Worm (Caenorhabditis elegans) whole organism, midembryonic: ENCODE measurements around the gene H19J13.2.
"Not testable (repeated sequence)": the region's sequence is repeated elsewhere in the genome, so short reads cannot be mapped to it uniquely, and the experiment has no call there.

Experiments used
- T22C8.4 ChIP-seq: fragments of 200-800 bp; sonication (Bioruptor generic); IDR thresholded peaks from 2 replicates; pipeline ENCODE4 v1.3.6; 2022; ENCODE audit warnings: missing genetic modification characterization, missing compliant biosample characterization
- cog-1 ChIP-seq: sonication (generic microtip); optimal IDR thresholded peaks from 2 replicates; lab custom pipeline; 2016; ENCODE audit warnings: missing genetic modification characterization, missing compliant biosample characterization
- flt-1 ChIP-seq: fragments of 200-800 bp; sonication (Bioruptor generic); IDR thresholded peaks from 2 replicates; pipeline ENCODE4 v1.3.6; 2022; ENCODE audit warnings: missing genetic modification characterization, missing compliant biosample characterization
- klf-2 ChIP-seq: fragments of 200-800 bp; sonication (Bioruptor generic); conservative IDR thresholded peaks from 2 replicates; pipeline ENCODE4 v1.3.6; 2022; ENCODE audit warnings: missing genetic modification reagents, missing genetic modification characterization, missing compliant biosample characterization
- med-1 ChIP-seq: sonication (generic microtip); optimal IDR thresholded peaks from 2 replicates; lab custom pipeline; 2017; ENCODE audit warnings: missing genetic modification characterization, mild to moderate bottlenecking, missing compliant biosample characterization, antibody characterized with exemption, missing genetic modification reagents; ENCODE audit not compliant: insufficient read depth
- ref-1 ChIP-seq: fragments of 200-800 bp; sonication (Bioruptor generic); conservative IDR thresholded peaks from 2 replicates; pipeline ENCODE4 v1.3.6; 2022; ENCODE audit warnings: missing genetic modification reagents, missing genetic modification characterization, missing compliant biosample characterization
- tab-1 ChIP-seq: fragments of 200-800 bp; sonication (Bioruptor generic); IDR thresholded peaks from 2 replicates; pipeline ENCODE4 v1.3.6; 2022; ENCODE audit warnings: missing genetic modification characterization, missing compliant biosample characterization
- ztf-23 ChIP-seq: fragments of 200-800 bp; sonication (Bioruptor generic); IDR thresholded peaks from 2 replicates; pipeline ENCODE4 v1.3.6; 2022; ENCODE audit warnings: missing genetic modification reagents, missing genetic modification characterization, missing compliant biosample characterization
- ztf-29 ChIP-seq: fragments of 200-800 bp; sonication (Bioruptor generic); IDR thresholded peaks from 2 replicates; pipeline ENCODE4 v1.3.6; 2022; ENCODE audit warnings: missing genetic modification reagents, missing genetic modification characterization, missing compliant biosample characterization

H19J13.2 gene

DNA sequence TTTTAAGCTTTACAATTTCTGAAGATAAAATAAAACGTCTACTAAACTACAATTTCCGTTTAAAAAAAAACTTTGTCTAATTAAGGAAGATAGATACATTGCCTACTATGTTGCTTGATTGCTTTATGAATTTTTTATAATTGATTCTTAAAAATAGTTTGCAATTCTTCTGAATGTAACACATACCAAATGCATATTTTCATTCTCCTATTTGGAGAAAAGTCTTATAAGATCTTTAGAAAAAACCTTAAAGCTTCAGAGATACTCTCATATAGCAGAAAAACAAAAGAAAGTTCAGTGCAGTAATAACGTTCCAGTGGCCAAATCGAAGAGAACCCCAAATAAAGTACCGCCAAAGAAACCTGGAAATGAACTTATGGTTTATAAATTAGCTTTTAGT is 32.8 kb upstream of the H19J13.2 start, which contains the start of gene phf-32:
Gene phf-32, plus strand, starts transcription at position 301 of the 400 bp plus-strand sequence.
- TF ChIP-seq ztf-29 (GFP tag; lab: Robert Waterston, UW) (no peak), flt-1 (GFP tag; lab: Robert Waterston, UW) (no peak)

- no peak for TF ChIP-seq ztf-29 (GFP tag; lab: Robert Waterston, UW)
- no peak for TF ChIP-seq med-1 (GFP tag; lab: Kevin White, UChicago)
- TF ChIP-seq T22C8.4 (GFP tag; lab: Robert Waterston, UW), result no peak
- no peak for TF ChIP-seq ref-1 (GFP tag; lab: Robert Waterston, UW)
- no peak for TF ChIP-seq flt-1 (GFP tag; lab: Robert Waterston, UW)
- no peak for TF ChIP-seq tab-1
- TF ChIP-seq klf-2 (GFP tag; lab: Robert Waterston, UW), result no peak
- TF ChIP-seq cog-1, result no peak
- TF ChIP-seq ztf-23, result no peak
Observed at ce11 chrX:12304231-12304630, 30.5 kb upstream of the H19J13.2 start.

- TF ChIP-seq ref-1 (GFP tag; lab: Robert Waterston, UW); cog-1; ztf-23: not testable (repeated sequence)
Observed at ce11 chrX:12302755-12303154, 29.0 kb upstream of the H19J13.2 start, which contains the start of gene dot-1.3. Gene dot-1.3 (minus strand): TSS chrX:12302855.

ce11 chrX:12299834-12300233 is 26.1 kb upstream of the H19J13.2 start, which contains the start of gene W06D11.5:
Gene W06D11.5 (plus strand): TSS chrX:12300134.
- TF ChIP-seq ztf-23 (no peak), klf-2 (GFP tag; lab: Robert Waterston, UW) (no peak), med-1 (GFP tag; lab: Kevin White, UChicago) (no peak), cog-1 (no peak), ref-1 (GFP tag; lab: Robert Waterston, UW) (no peak), flt-1 (GFP tag; lab: Robert Waterston, UW) (no peak), ztf-29 (GFP tag; lab: Robert Waterston, UW) (no peak), T22C8.4 (GFP tag; lab: Robert Waterston, UW) (no peak), tab-1 (no peak)

DNA sequence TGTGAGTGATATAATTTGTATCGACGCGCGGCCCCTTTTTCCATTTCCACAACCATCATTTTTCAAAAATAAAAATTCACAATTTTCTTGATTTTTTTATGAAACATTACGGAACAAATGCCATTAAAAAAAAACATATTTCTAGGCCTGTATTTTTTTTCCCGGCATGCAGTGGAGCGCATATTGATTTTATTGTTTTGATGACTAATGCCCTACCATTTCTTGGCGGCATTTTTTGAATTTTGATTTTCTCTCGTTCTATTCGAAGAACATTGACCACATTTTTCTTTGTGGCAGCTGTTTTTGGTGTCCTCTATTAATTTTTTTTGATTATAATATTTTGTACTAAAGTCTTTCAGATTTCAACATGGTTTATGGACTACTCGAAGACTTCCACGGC is 24.6 kb upstream of the H19J13.2 start, which contains the start of gene W06D11.3:
Gene W06D11.3, plus strand, starts transcription at position 360 of the 400 bp plus-strand sequence.
- TF ChIP-seq T22C8.4 (GFP tag; lab: Robert Waterston, UW) (no peak), med-1 (GFP tag; lab: Kevin White, UChicago) (no peak), klf-2 (GFP tag; lab: Robert Waterston, UW) (no peak), flt-1 (GFP tag; lab: Robert Waterston, UW) (no peak)

DNA sequence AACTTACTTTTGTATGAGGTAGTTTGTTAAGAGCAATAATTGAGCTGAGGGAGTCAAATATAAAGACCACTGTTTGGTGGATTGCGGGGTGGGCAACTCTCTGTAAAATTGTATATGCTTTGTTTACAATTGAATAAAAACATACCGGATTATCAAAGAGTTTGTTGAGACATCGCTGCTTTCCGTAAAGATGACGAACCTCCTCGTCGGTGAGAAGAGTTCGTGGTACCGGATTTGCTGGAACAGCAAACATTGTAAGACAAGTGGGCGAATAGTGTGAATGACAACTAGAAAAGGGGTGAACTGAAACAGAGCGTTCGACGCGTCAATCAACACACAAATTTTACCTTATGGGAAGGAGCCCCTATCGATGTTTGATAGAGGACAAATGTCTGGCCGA is 22.6 kb upstream of the H19J13.2 start, which contains the start of gene W06D11.2:
Gene W06D11.2, minus strand, starts transcription at position 339 of the 400 bp plus-strand sequence.
- no peak for TF ChIP-seq klf-2 (GFP tag; lab: Robert Waterston, UW)
- TF ChIP-seq flt-1 (GFP tag; lab: Robert Waterston, UW), result no peak
- TF ChIP-seq ztf-29 (GFP tag; lab: Robert Waterston, UW), result no peak
- no peak for TF ChIP-seq tab-1
- TF ChIP-seq cog-1, result no peak
- no peak for TF ChIP-seq ref-1 (GFP tag; lab: Robert Waterston, UW)
- TF ChIP-seq med-1 (GFP tag; lab: Kevin White, UChicago), result no peak
- TF ChIP-seq ztf-23, result no peak
- no peak for TF ChIP-seq T22C8.4 (GFP tag; lab: Robert Waterston, UW)

ce11 chrX:12294263-12294662 is 20.5 kb upstream of the H19J13.2 start, which contains the start of gene W06D11.1:
Gene W06D11.1 (plus strand): TSS chrX:12294563.
- TF ChIP-seq med-1 (GFP tag; lab: Kevin White, UChicago) (no peak), cog-1 (no peak), flt-1 (GFP tag; lab: Robert Waterston, UW) (no peak)

ce11 chrX:12290539-12290938 is 16.8 kb upstream of the H19J13.2 start, which contains the start of gene C04B4.4:
Gene C04B4.4 (plus strand): TSS chrX:12290839.
- TF ChIP-seq T22C8.4 (GFP tag; lab: Robert Waterston, UW) (no peak), tab-1 (no peak), klf-2 (GFP tag; lab: Robert Waterston, UW) (no peak), flt-1 (GFP tag; lab: Robert Waterston, UW) (no peak), ztf-23 (no peak), ztf-29 (GFP tag; lab: Robert Waterston, UW) (no peak), ref-1 (GFP tag; lab: Robert Waterston, UW) (no peak), cog-1 (no peak), med-1 (GFP tag; lab: Kevin White, UChicago) (no peak)

- TF ChIP-seq klf-2 (GFP tag; lab: Robert Waterston, UW) (no peak), ztf-29 (GFP tag; lab: Robert Waterston, UW) (no peak), med-1 (GFP tag; lab: Kevin White, UChicago) (no peak), T22C8.4 (GFP tag; lab: Robert Waterston, UW) (no peak), flt-1 (GFP tag; lab: Robert Waterston, UW) (no peak), cog-1 (no peak), tab-1 (no peak), ztf-23 (no peak), ref-1 (GFP tag; lab: Robert Waterston, UW) (no peak)
Observed at ce11 chrX:12288254-12288653, 14.5 kb upstream of the H19J13.2 start, which contains the start of gene C04B4.5. Gene C04B4.5 (minus strand): TSS chrX:12288354.

DNA sequence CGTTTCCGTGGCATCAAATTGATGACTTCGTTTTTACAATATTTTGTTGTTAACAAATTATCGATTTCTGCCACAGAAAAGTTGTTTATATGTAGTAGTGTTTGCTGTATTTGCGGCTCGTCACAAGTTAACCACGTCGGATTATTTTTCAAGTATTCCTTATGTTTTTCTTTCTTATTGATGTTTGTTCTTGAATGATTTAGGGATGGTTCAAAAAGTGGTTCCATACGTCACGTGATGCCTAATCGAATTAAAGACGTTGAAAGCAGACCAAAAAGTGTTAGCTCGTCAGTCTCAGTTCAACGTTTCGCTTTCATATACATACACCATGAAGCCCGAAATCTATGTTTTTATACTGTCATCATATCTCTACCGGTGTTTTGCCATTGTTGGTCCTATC is 11.7 kb upstream of the H19J13.2 start, which contains the start of gene lips-2:
Gene lips-2, plus strand, starts transcription at position 301 of the 400 bp plus-strand sequence.
- TF ChIP-seq ref-1 (GFP tag; lab: Robert Waterston, UW), result no peak
- no peak for TF ChIP-seq flt-1 (GFP tag; lab: Robert Waterston, UW)
- TF ChIP-seq ztf-29 (GFP tag; lab: Robert Waterston, UW), result no peak
- TF ChIP-seq tab-1, result no peak
- TF ChIP-seq ztf-23, result no peak
- TF ChIP-seq klf-2 (GFP tag; lab: Robert Waterston, UW), result no peak
